Fruit fly (Drosophila melanogaster): ENCODE measurements around the gene Oli.

DNA sequence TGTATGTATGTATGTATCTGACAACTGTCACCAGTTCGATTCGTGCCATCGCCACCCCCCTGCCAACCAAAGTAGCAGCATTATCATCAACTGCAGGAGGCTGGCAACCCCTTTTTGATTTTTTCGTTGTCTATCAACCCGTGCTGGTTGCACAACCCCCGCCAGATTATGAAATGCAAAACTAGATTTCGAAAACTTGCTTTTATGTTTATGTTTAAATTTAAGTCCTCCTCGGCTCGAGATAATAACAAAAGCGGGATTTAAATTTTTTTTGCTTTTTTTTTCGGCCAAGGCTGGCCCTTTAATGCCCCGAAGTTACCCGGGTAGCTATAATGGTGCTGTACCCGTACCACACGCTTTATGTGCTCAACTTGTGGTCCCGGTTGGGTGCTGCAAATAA lies 47.9 kb upstream of the Oli start:
- TF ChIP-seq foxo (GFP tag; optimal IDR thresholded peaks at IDR 0.05) (no peak), N (GFP tag; optimal IDR thresholded peaks at IDR 0.05) (no peak), dsf (GFP tag; optimal IDR thresholded peaks at IDR 0.05; ENCODE audit: borderline replicate concordance) (no peak), dmrt93B (GFP tag; optimal IDR thresholded peaks at IDR 0.05) (no peak), Hr83 (GFP tag; optimal IDR thresholded peaks at IDR 0.05; ENCODE audit: poor library complexity, severe bottlenecking) (no peak), CG32264 (GFP tag; optimal IDR thresholded peaks at IDR 0.05) (no peak), usp (GFP tag; optimal IDR thresholded peaks at IDR 0.05) (no peak), psq (GFP tag; optimal IDR thresholded peaks at IDR 0.05) (no peak), tai (GFP tag; optimal IDR thresholded peaks at IDR 0.05) (no peak), ey (GFP tag; optimal IDR thresholded peaks at IDR 0.05) (no peak), fru (GFP tag; optimal IDR thresholded peaks at IDR 0.05) (no peak)
